Fruit fly (Drosophila melanogaster) S2 (cell line): ENCODE measurements around the gene VhaAC39-2.

Experiments used
- CG8478 ChIP-seq: fragments of >200 bp; optimal IDR thresholded peaks from 2 replicates; lab custom pipeline; 2018
- CTCF ChIP-seq, 2 experiments: fragments of >200 bp; optimal IDR thresholded peaks; 2 replicates each; lab custom pipeline; 2018

DNA sequence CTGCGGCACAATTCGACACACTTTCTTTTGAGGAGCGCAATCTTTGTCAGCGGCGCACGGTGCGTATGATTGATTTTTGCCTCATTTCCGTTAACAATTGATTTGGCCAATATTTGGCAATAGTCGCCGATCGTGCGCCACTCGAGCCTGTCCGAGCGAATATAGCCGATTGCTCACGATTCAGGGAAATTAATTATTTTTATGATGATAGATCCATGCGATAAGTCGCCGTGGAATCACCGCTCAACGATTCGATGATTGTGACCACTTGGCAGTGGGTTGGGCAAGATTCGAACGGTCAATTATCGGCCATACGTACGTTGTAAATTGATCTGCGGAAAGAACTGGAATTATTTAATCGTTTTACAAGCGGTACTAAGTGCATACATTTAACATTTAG lies 12.8 kb upstream of the VhaAC39-2 start:
- TF ChIP-seq CG8478 (no peak), CTCF (optimal IDR thresholded peaks at IDR 0.05; lab: Kevin White, UChicago) (no peak)
